Worm (Caenorhabditis elegans) whole organism, L4 larva: Measurements from ENCODE around the gene Y53G8AR.1.
A peak's percentile ranks its signal among the peaks of the same experiment; 100 is the strongest.

Experiments used
- D1046.2 ChIP-seq: fragments of 200-800 bp; sonication (Bioruptor generic); IDR thresholded peaks from 2 replicates; pipeline ENCODE4 v1.3.6; 2022; ENCODE audit warnings: missing genetic modification characterization, missing compliant biosample characterization
- F10B5.3 ChIP-seq: sonication (generic microtip); optimal IDR thresholded peaks from 2 replicates; lab custom pipeline; 2016; ENCODE audit warnings: mild to moderate bottlenecking, missing genetic modification characterization, missing compliant biosample characterization
- F49E8.2 ChIP-seq: sonication (generic microtip); optimal IDR thresholded peaks from 2 replicates; lab custom pipeline; 2016; ENCODE audit warnings: missing compliant biosample characterization, mild to moderate bottlenecking, missing genetic modification characterization, borderline replicate concordance
- R02D3.7 ChIP-seq: fragments of 150-350 bp; sonication (generic microtip); optimal IDR thresholded peaks from 3 replicates; lab custom pipeline; 2014; ENCODE audit warnings: missing biosample characterization, missing genetic modification characterization
- T20F7.1 ChIP-seq: fragments of 200-800 bp; sonication (Bioruptor generic); optimal IDR thresholded peaks from 2 replicates; lab custom pipeline; 2018; ENCODE audit warnings: mild to moderate bottlenecking, missing genetic modification characterization, missing compliant biosample characterization
- T26A8.4 ChIP-seq: fragments of 200-800 bp; sonication (Bioruptor generic); IDR thresholded peaks from 2 replicates; pipeline ENCODE4 v1.3.6; 2022; ENCODE audit warnings: missing genetic modification characterization, missing compliant biosample characterization
- Y48G9A.11 ChIP-seq: fragments of 200-800 bp; sonication (Bioruptor generic); IDR thresholded peaks from 2 replicates; pipeline ENCODE4 v1.3.6; 2022; ENCODE audit warnings: missing genetic modification reagents, missing genetic modification characterization, missing compliant biosample characterization
- Y5F2A.4 ChIP-seq: fragments of 200-800 bp; sonication (Bioruptor generic); optimal IDR thresholded peaks from 2 replicates; lab custom pipeline; 2018; ENCODE audit warnings: mild to moderate bottlenecking, missing genetic modification characterization, missing compliant biosample characterization
- ZK546.5 ChIP-seq, 2 experiments: sonication (generic microtip); optimal IDR thresholded peaks; 2 replicates each; lab custom pipeline; 2017; ENCODE audit warnings: missing biosample characterization in 2 of 2, missing genetic modification characterization in 2 of 2
- aha-1 ChIP-seq: fragments of 150-350 bp; peaks from one replicate; lab custom pipeline; 2014; ENCODE audit warnings: missing biosample characterization, missing genetic modification characterization
- arid-1 ChIP-seq: fragments of 200-800 bp; sonication (Bioruptor generic); conservative IDR thresholded peaks from 2 replicates; pipeline ENCODE4 v1.3.6; 2022; ENCODE audit warnings: missing genetic modification reagents, missing genetic modification characterization, missing compliant biosample characterization
- ceh-20 ChIP-seq: fragments of 200-800 bp; sonication (Bioruptor generic); IDR thresholded peaks from 2 replicates; pipeline ENCODE4 v1.3.6; 2022; ENCODE audit warnings: missing genetic modification reagents, missing genetic modification characterization, missing compliant biosample characterization
- ceh-28 ChIP-seq: fragments of 150-350 bp; optimal IDR thresholded peaks from 2 replicates; lab custom pipeline; 2014; ENCODE audit warnings: missing biosample characterization, missing genetic modification reagents, missing genetic modification characterization
- ceh-82 ChIP-seq: sonication (generic microtip); optimal IDR thresholded peaks from 2 replicates; lab custom pipeline; 2017; ENCODE audit warnings: missing biosample characterization, missing genetic modification characterization
- ctbp-1 ChIP-seq: fragments of 200-800 bp; sonication (Bioruptor generic); IDR thresholded peaks from 2 replicates; pipeline ENCODE4 v1.3.6; 2022; ENCODE audit warnings: missing genetic modification reagents, missing genetic modification characterization, missing compliant biosample characterization
- daf-19 ChIP-seq: fragments of 200-800 bp; sonication (Bioruptor generic); conservative IDR thresholded peaks from 2 replicates; pipeline ENCODE4 v1.3.6; 2022; ENCODE audit warnings: missing genetic modification characterization, missing compliant biosample characterization
- dmd-8 ChIP-seq: fragments of 200-800 bp; sonication (Bioruptor generic); IDR thresholded peaks from 2 replicates; pipeline ENCODE4 v1.3.6; 2022; ENCODE audit warnings: missing genetic modification characterization, missing compliant biosample characterization
- dmd-9 ChIP-seq: fragments of 200-800 bp; sonication (Bioruptor generic); IDR thresholded peaks from 2 replicates; pipeline ENCODE4 v1.3.6; 2022; ENCODE audit warnings: missing genetic modification reagents, missing genetic modification characterization, missing compliant biosample characterization
- duxl-1 ChIP-seq: sonication (generic microtip); optimal IDR thresholded peaks from 2 replicates; lab custom pipeline; 2016; ENCODE audit warnings: mild to moderate bottlenecking, missing genetic modification characterization, moderate library complexity, missing compliant biosample characterization; ENCODE audit not compliant: poor library complexity
- dve-1 ChIP-seq: sonication (generic microtip); optimal IDR thresholded peaks from 2 replicates; lab custom pipeline; 2017; ENCODE audit warnings: antibody characterized with exemption, mild to moderate bottlenecking, missing genetic modification characterization, missing compliant biosample characterization; ENCODE audit not compliant: insufficient read depth
- fos-1 ChIP-seq: fragments of 150-350 bp; optimal IDR thresholded peaks from 2 replicates; lab custom pipeline; 2014; ENCODE audit warnings: missing biosample characterization, missing genetic modification characterization
- gei-8 ChIP-seq: fragments of 200-800 bp; sonication (Bioruptor generic); optimal IDR thresholded peaks from 2 replicates; lab custom pipeline; 2018; ENCODE audit warnings: mild to moderate bottlenecking, missing genetic modification characterization, missing compliant biosample characterization
- hlh-11 ChIP-seq: fragments of 200-800 bp; sonication (Bioruptor generic); optimal IDR thresholded peaks from 2 replicates; lab custom pipeline; 2018; ENCODE audit warnings: mild to moderate bottlenecking, missing genetic modification characterization, missing compliant biosample characterization
- lim-7 ChIP-seq: fragments of 200-800 bp; sonication (Bioruptor generic); IDR thresholded peaks from 2 replicates; pipeline ENCODE4 v1.3.6; 2022; ENCODE audit warnings: missing genetic modification characterization, missing compliant biosample characterization
- lin-29 ChIP-seq: fragments of 200-800 bp; sonication (Bioruptor generic); IDR thresholded peaks from 2 replicates; pipeline ENCODE4 v1.3.6; 2022; ENCODE audit warnings: missing genetic modification reagents, missing genetic modification characterization, missing compliant biosample characterization
- lin-38 ChIP-seq: fragments of 200-800 bp; sonication (Bioruptor generic); IDR thresholded peaks from 2 replicates; pipeline ENCODE4 v1.3.6; 2022; ENCODE audit warnings: missing genetic modification reagents, missing genetic modification characterization, missing compliant biosample characterization
- lsy-2 ChIP-seq, 2 experiments: fragments of 150-350 bp in 1 of 2; sonication (generic microtip) in 1 of 2; optimal IDR thresholded peaks; 2 replicates each; lab custom pipeline; 2014 to 2017; ENCODE audit warnings: missing biosample characterization in 2 of 2, missing genetic modification characterization in 2 of 2
- madf-5 ChIP-seq, 2 experiments: fragments of 200-800 bp; sonication (Bioruptor generic); IDR thresholded peaks; 2 replicates each; pipeline ENCODE4 v1.3.6; 2022; ENCODE audit warnings: missing compliant biosample characterization in 2 of 2, missing genetic modification characterization in 2 of 2
- madf-9 ChIP-seq: fragments of 200-800 bp; sonication (Bioruptor generic); conservative IDR thresholded peaks from 2 replicates; pipeline ENCODE4 v1.3.6; 2022; ENCODE audit warnings: missing genetic modification reagents, missing genetic modification characterization, missing compliant biosample characterization
- mdl-1 ChIP-seq, 2 experiments: fragments of 150-350 bp in 1 of 2; sonication (generic microtip) in 1 of 2; optimal IDR thresholded peaks; 2 replicates each; lab custom pipeline; 2014 to 2017; ENCODE audit warnings: missing biosample characterization in 2 of 2, missing genetic modification characterization in 2 of 2
- mdt-29 ChIP-seq: fragments of 200-800 bp; sonication (Bioruptor generic); IDR thresholded peaks from 2 replicates; pipeline ENCODE4 v1.3.6; 2022; ENCODE audit warnings: missing genetic modification reagents, missing genetic modification characterization, missing compliant biosample characterization
- mxl-3 ChIP-seq: fragments of 200-800 bp; sonication (Bioruptor generic); optimal IDR thresholded peaks from 2 replicates; lab custom pipeline; 2018; ENCODE audit warnings: mild to moderate bottlenecking, missing genetic modification characterization, missing compliant biosample characterization
- nhr-10 ChIP-seq: fragments of 150-350 bp; optimal IDR thresholded peaks from 2 replicates; lab custom pipeline; 2014; ENCODE audit warnings: missing biosample characterization, missing genetic modification characterization
- nhr-11 ChIP-seq: fragments of 150-350 bp; optimal IDR thresholded peaks from 2 replicates; lab custom pipeline; 2014; ENCODE audit warnings: missing biosample characterization, missing genetic modification characterization
- nhr-28 ChIP-seq: fragments of 150-350 bp; optimal IDR thresholded peaks from 2 replicates; lab custom pipeline; 2014; ENCODE audit warnings: missing biosample characterization, missing genetic modification characterization
- nhr-41 ChIP-seq: fragments of 200-800 bp; sonication (Bioruptor generic); IDR thresholded peaks from 2 replicates; pipeline ENCODE4 v1.3.6; 2022; ENCODE audit warnings: missing genetic modification reagents, missing genetic modification characterization, missing compliant biosample characterization
- nhr-48 ChIP-seq: sonication (generic microtip); optimal IDR thresholded peaks from 2 replicates; lab custom pipeline; 2016; ENCODE audit warnings: mild to moderate bottlenecking, missing genetic modification characterization, missing compliant biosample characterization
- nhr-6 ChIP-seq: fragments of 150-350 bp; optimal IDR thresholded peaks from 2 replicates; lab custom pipeline; 2014; ENCODE audit warnings: missing biosample characterization, missing genetic modification characterization
- nhr-77 ChIP-seq: fragments of 150-350 bp; optimal IDR thresholded peaks from 2 replicates; lab custom pipeline; 2014; ENCODE audit warnings: missing biosample characterization, missing genetic modification characterization
- php-3 ChIP-seq: fragments of 200-800 bp; sonication (Bioruptor generic); IDR thresholded peaks from 2 replicates; pipeline ENCODE4 v1.3.6; 2022; ENCODE audit warnings: missing genetic modification reagents, missing genetic modification characterization, missing compliant biosample characterization
- pqm-1 ChIP-seq: sonication (generic microtip); optimal IDR thresholded peaks from 2 replicates; lab custom pipeline; 2017; ENCODE audit warnings: missing biosample characterization, missing genetic modification characterization
- rbr-2 ChIP-seq: sonication (generic microtip); optimal IDR thresholded peaks from 2 replicates; lab custom pipeline; 2016; ENCODE audit warnings: missing genotype, missing genetic modification characterization, missing compliant biosample characterization
- sdz-12 ChIP-seq: fragments of 200-800 bp; sonication (Bioruptor generic); optimal IDR thresholded peaks from 2 replicates; lab custom pipeline; 2018; ENCODE audit warnings: mild to moderate bottlenecking, missing genetic modification characterization, missing compliant biosample characterization
- snpc-1.2 ChIP-seq: fragments of 200-800 bp; sonication (Bioruptor generic); IDR thresholded peaks from 2 replicates; pipeline ENCODE4 v1.3.6; 2022; ENCODE audit warnings: missing genetic modification reagents, missing genetic modification characterization, missing compliant biosample characterization
- snpc-4 ChIP-seq: fragments of 150-350 bp; optimal IDR thresholded peaks from 2 replicates; lab custom pipeline; 2014; ENCODE audit warnings: missing biosample characterization, missing genetic modification characterization
- spr-1 ChIP-seq: sonication (generic microtip); optimal IDR thresholded peaks from 2 replicates; lab custom pipeline; 2016; ENCODE audit warnings: mild to moderate bottlenecking, missing genetic modification characterization, missing compliant biosample characterization
- tra-1 ChIP-seq: fragments of 200-800 bp; sonication (Bioruptor generic); IDR thresholded peaks from 2 replicates; pipeline ENCODE4 v1.3.6; 2022; ENCODE audit warnings: missing genetic modification reagents, missing genetic modification characterization, missing compliant biosample characterization
- unc-39 ChIP-seq: sonication (generic microtip); optimal IDR thresholded peaks from 2 replicates; lab custom pipeline; 2017; ENCODE audit warnings: missing biosample characterization, missing genetic modification characterization
- vab-7 ChIP-seq: fragments of 200-800 bp; sonication (Bioruptor generic); IDR thresholded peaks from 2 replicates; pipeline ENCODE4 v1.3.6; 2022; ENCODE audit warnings: missing genetic modification reagents, missing genetic modification characterization, missing compliant biosample characterization
- zfp-2 ChIP-seq: sonication (generic microtip); optimal IDR thresholded peaks from 2 replicates; lab custom pipeline; 2016; ENCODE audit warnings: mild to moderate bottlenecking, missing genetic modification characterization, missing compliant biosample characterization
- ztf-11 ChIP-seq: fragments of 150-350 bp; optimal IDR thresholded peaks from 2 replicates; lab custom pipeline; 2014; ENCODE audit warnings: missing biosample characterization, missing genetic modification characterization

Y53G8AR.1 gene

DNA sequence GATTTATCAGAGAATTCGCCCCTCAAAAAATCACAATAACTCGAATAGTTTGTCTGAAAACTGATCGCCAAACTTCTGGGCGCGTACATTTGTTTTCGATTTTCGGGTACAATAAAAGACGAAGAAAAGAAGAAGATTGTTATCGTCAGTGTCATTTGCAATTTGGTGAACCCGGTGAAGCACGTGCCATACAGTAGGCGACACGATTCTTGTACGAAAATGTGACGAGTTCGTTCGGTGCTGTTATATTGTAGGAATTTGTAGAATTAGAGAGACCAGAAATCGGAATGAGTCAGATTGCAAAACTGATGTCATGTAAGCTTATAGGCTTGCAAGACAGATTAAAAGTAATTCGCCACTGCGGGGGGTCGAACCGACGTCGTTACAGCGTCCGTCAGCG lies 34.9 kb downstream of the Y53G8AR.1 start (continued):
- TF ChIP-seq F49E8.2 (tag; lab: Kevin White, UChicago): no peak
- TF ChIP-seq R02D3.7: no peak

DNA sequence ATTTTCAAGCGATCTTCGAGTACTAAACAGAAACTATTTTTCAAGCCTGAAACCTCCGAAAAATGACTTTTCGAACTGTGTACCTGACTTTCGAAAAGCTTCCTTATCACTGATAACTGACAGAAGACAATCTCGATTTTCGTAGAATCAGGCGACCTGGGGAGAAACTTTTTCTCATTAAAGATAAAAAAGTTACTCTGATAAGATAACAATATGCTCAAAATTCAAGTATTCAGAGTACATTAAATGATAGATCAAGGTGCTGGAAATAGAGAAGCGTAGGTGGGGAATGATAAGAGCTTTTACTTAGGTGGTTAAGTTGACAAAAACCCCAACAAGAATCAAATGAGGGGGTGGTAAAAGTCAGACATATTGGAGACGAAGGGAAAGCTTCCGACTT lies 37.2 kb downstream of the Y53G8AR.1 start, which contains the start of gene prk-2:
TSS of gene prk-2 (minus strand) at position 156 of the 400 bp plus-strand sequence.
- TF ChIP-seq mdt-29 (GFP tag; lab: Robert Waterston, UW): no peak
- no peak for TF ChIP-seq unc-39 (tag; lab: Kevin White, UChicago)
- no peak for TF ChIP-seq madf-9 (GFP tag; lab: Robert Waterston, UW)
- TF ChIP-seq pqm-1 (tag; lab: Kevin White, UChicago): peak; percentile 81
- TF ChIP-seq nhr-6: no peak
- no peak for TF ChIP-seq ceh-20 (GFP tag; lab: Robert Waterston, UW)
- no peak for TF ChIP-seq snpc-1.2 (GFP tag; lab: Robert Waterston, UW)
- no peak for TF ChIP-seq nhr-77
- no peak for TF ChIP-seq T20F7.1 (GFP tag; lab: Kevin White, UChicago)
- TF ChIP-seq aha-1: no peak
- TF ChIP-seq vab-7 (GFP tag; lab: Robert Waterston, UW): no peak
- no peak for TF ChIP-seq ceh-82 (tag; lab: Kevin White, UChicago)
- TF ChIP-seq ceh-28 (tag; lab: Kevin White, UChicago): no peak
- no peak for TF ChIP-seq lin-29 (GFP tag; lab: Robert Waterston, UW)
- no peak for TF ChIP-seq mdl-1 (tag; optimal IDR thresholded peaks at IDR 0.05; lab: Kevin White, UChicago)
- TF ChIP-seq D1046.2 (GFP tag; lab: Robert Waterston, UW): no peak
- TF ChIP-seq nhr-11 (tag; lab: Kevin White, UChicago): no peak
- no peak for TF ChIP-seq ztf-11 (tag; lab: Kevin White, UChicago)
- TF ChIP-seq gei-8 (GFP tag; lab: Kevin White, UChicago): no peak
- no peak for TF ChIP-seq sdz-12 (GFP tag; lab: Kevin White, UChicago)
- TF ChIP-seq lsy-2 (tag; optimal IDR thresholded peaks at IDR 0.05; lab: Kevin White, UChicago): peak in 1 of 2 experiments; percentile 1
- TF ChIP-seq Y5F2A.4 (GFP tag; lab: Kevin White, UChicago): no peak
- no peak for TF ChIP-seq snpc-4 (tag; lab: Kevin White, UChicago)
- no peak for TF ChIP-seq dmd-9 (GFP tag; lab: Robert Waterston, UW)
- TF ChIP-seq ctbp-1 (GFP tag; lab: Robert Waterston, UW): no peak
- TF ChIP-seq F49E8.2 (tag; lab: Kevin White, UChicago): no peak
- no peak for TF ChIP-seq nhr-10 (tag; lab: Kevin White, UChicago)
- TF ChIP-seq arid-1: no peak
- peak; percentile 85 for TF ChIP-seq dve-1
- TF ChIP-seq hlh-11 (tag; lab: Kevin White, UChicago): peak; percentile 82
- no peak for TF ChIP-seq zfp-2
- no peak for TF ChIP-seq rbr-2
- no peak for TF ChIP-seq Y48G9A.11 (GFP tag; lab: Robert Waterston, UW)
- no peak for TF ChIP-seq F10B5.3 (tag; lab: Kevin White, UChicago)
- no peak for TF ChIP-seq T26A8.4 (GFP tag; lab: Robert Waterston, UW)
- no peak for TF ChIP-seq ZK546.5 (tag; optimal IDR thresholded peaks at IDR 0.05; lab: Kevin White, UChicago)
- no peak for TF ChIP-seq mxl-3 (GFP tag; lab: Kevin White, UChicago)
- TF ChIP-seq spr-1 (tag; lab: Kevin White, UChicago): no peak
- TF ChIP-seq madf-5 (GFP tag; IDR thresholded peaks at IDR 0.05; lab: Robert Waterston, UW): no peak
- no peak for TF ChIP-seq fos-1
- no peak for TF ChIP-seq lin-38 (GFP tag; lab: Robert Waterston, UW)
- TF ChIP-seq nhr-28: peak; percentile 29
- TF ChIP-seq php-3: peak; percentile 72; the same call in 1 of the 2 replicates
- TF ChIP-seq daf-19 (GFP tag; lab: Robert Waterston, UW): no peak
- TF ChIP-seq nhr-48: peak; percentile 9
- no peak for TF ChIP-seq lim-7 (GFP tag; lab: Robert Waterston, UW)
- no peak for TF ChIP-seq nhr-41
- no peak for TF ChIP-seq dmd-8 (GFP tag; lab: Robert Waterston, UW)
- peak; percentile 85; the same call in 1 of the 2 replicates for TF ChIP-seq tra-1 (GFP tag; lab: Robert Waterston, UW)
- no peak for TF ChIP-seq duxl-1 (tag; lab: Kevin White, UChicago)
